Worm (Caenorhabditis elegans): ENCODE measurements around the gene Y105C5B.8.

DNA sequence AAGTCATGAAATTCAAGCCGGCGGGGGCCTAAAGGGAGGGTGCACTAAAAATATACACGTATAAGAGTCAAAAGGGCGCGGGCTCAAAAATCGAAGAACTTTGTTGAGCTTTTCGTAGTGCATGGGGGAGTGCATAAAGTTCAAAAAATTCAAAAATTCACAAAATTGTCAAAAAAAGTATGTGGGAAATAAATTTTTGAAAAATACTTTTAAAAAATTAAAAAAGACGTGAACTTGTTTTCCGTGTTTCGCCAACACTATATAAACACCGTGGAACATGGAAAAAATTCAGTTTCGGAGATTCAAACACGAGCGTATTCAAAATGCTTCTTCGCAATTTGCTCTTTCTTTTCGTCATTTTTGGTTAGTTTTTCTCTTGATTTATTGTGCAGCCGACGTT, 36.2 kb upstream of the Y105C5B.8 start, which contains the start of gene Y105C5B.17:
- TF ChIP-seq him-1 (tag; optimal IDR thresholded peaks at IDR 0.05) (no peak), W03F9.2 (tag; optimal IDR thresholded peaks at IDR 0.05) (no peak)
